Fruit fly (Drosophila melanogaster) whole organism, embryonic: ENCODE data around the gene CG8066.

Experiments
- Antp ChIP-seq: fragments of 200-800 bp; sonication (Bioruptor generic); optimal IDR thresholded peaks from 3 replicates; lab custom pipeline; 2016; ENCODE audit warnings: missing biosample characterization, missing genetic modification characterization
- B-H1 ChIP-seq: fragments of 200-800 bp; sonication (Bioruptor generic); IDR thresholded peaks from 3 replicates; pipeline ENCODE4 v1.3.6; 2022; ENCODE audit warnings: missing biosample characterization, missing genetic modification characterization
- CG10366 ChIP-seq: fragments of 200-800 bp; sonication (Bioruptor generic); IDR thresholded peaks from 2 replicates; pipeline ENCODE4 v1.3.6; 2022; ENCODE audit warnings: missing biosample characterization, missing genetic modification characterization
- CG11398 ChIP-seq: fragments of 200-800 bp; sonication (Bioruptor generic); optimal IDR thresholded peaks from 2 replicates; lab custom pipeline; 2016; ENCODE audit warnings: missing biosample characterization, missing genetic modification characterization
- CG11695 ChIP-seq: fragments of 200-800 bp; sonication (Bioruptor generic); IDR thresholded peaks from 3 replicates; pipeline ENCODE4 v1.3.6; 2022; ENCODE audit warnings: missing biosample characterization, missing genetic modification characterization
- CG11696 ChIP-seq: fragments of 200-800 bp; sonication (Bioruptor generic); IDR thresholded peaks from 2 replicates; pipeline ENCODE4 v1.3.6; 2022; ENCODE audit warnings: missing biosample characterization, missing genetic modification characterization
- CG14050 ChIP-seq: fragments of 200-800 bp; sonication (Bioruptor generic); IDR thresholded peaks from 3 replicates; pipeline ENCODE4 v1.3.6; 2022; ENCODE audit warnings: missing biosample characterization, missing genetic modification characterization
- CG18262 ChIP-seq: fragments of 200-800 bp; optimal IDR thresholded peaks from 3 replicates; lab custom pipeline; 2019; ENCODE audit warnings: missing biosample characterization, mild to moderate bottlenecking, missing genetic modification characterization, moderate library complexity
- CG1832 ChIP-seq: fragments of 200-800 bp; sonication (Bioruptor generic); optimal IDR thresholded peaks from 2 replicates; lab custom pipeline; 2017; ENCODE audit warnings: missing biosample characterization, mild to moderate bottlenecking, missing genetic modification characterization, inconsistent platforms
- CG2875 ChIP-seq: fragments of 200-800 bp; sonication (Bioruptor generic); optimal IDR thresholded peaks from 2 replicates; lab custom pipeline; 2017; ENCODE audit warnings: missing biosample characterization, mild to moderate bottlenecking, missing genetic modification characterization, missing genetic modification reagents
- CG30403 ChIP-seq: fragments of 200-800 bp; sonication (Bioruptor generic); optimal IDR thresholded peaks from 3 replicates; lab custom pipeline; 2016; ENCODE audit warnings: missing biosample characterization, missing genetic modification characterization
- CG31388 ChIP-seq: fragments of 200-800 bp; sonication (Bioruptor generic); optimal IDR thresholded peaks from 2 replicates; lab custom pipeline; 2016; ENCODE audit warnings: missing biosample characterization, missing genetic modification characterization
- CG32772 ChIP-seq: fragments of 200-800 bp; sonication (Bioruptor generic); IDR thresholded peaks from 2 replicates; pipeline ENCODE4 v1.3.6; 2022; ENCODE audit warnings: missing biosample characterization, missing genetic modification characterization
- CG6791 ChIP-seq: fragments of 200-800 bp; sonication (Bioruptor generic); IDR thresholded peaks from 3 replicates; pipeline ENCODE4 v1.3.6; 2022; ENCODE audit warnings: missing biosample characterization, missing genetic modification characterization; ENCODE audit not compliant: partially characterized antibody
- CG7556 ChIP-seq: fragments of 200-800 bp; sonication (Bioruptor generic); optimal IDR thresholded peaks from 2 replicates; lab custom pipeline; 2017; ENCODE audit warnings: missing biosample characterization, mild to moderate bottlenecking, missing genetic modification characterization
- CG9727 ChIP-seq: fragments of 200-800 bp; sonication (Bioruptor generic); optimal IDR thresholded peaks from 3 replicates; lab custom pipeline; 2017; ENCODE audit warnings: missing biosample characterization, mild to moderate bottlenecking, missing genetic modification characterization
- D19B ChIP-seq: fragments of 200-800 bp; sonication (Bioruptor generic); optimal IDR thresholded peaks from 2 replicates; lab custom pipeline; 2017; ENCODE audit warnings: missing biosample characterization, mild to moderate bottlenecking, missing genetic modification characterization
- Dek ChIP-seq: fragments of 200-800 bp; sonication (Bioruptor generic); optimal IDR thresholded peaks from 3 replicates; lab custom pipeline; 2019; ENCODE audit warnings: missing biosample characterization, mild to moderate bottlenecking, missing genetic modification characterization, moderate library complexity
- Fer2 ChIP-seq: fragments of 200-800 bp; sonication (Bioruptor generic); optimal IDR thresholded peaks from 2 replicates; lab custom pipeline; 2018; ENCODE audit warnings: missing biosample characterization, mild to moderate bottlenecking, missing genetic modification characterization, moderate library complexity
- HmgD ChIP-seq: fragments of 200-800 bp; sonication (Bioruptor generic); optimal IDR thresholded peaks from 3 replicates; lab custom pipeline; 2016; ENCODE audit warnings: missing biosample characterization, missing genetic modification characterization
- Hr3 ChIP-seq: fragments of 200-800 bp; sonication (Bioruptor generic); optimal IDR thresholded peaks from 3 replicates; lab custom pipeline; 2016; ENCODE audit warnings: missing biosample characterization, missing genetic modification characterization
- Lpt ChIP-seq: fragments of >200 bp; optimal IDR thresholded peaks from 2 replicates; lab custom pipeline; 2018; ENCODE audit warnings: missing biosample characterization, missing genetic modification characterization
- PHDP ChIP-seq: fragments of 200-800 bp; sonication (Bioruptor generic); optimal IDR thresholded peaks from 3 replicates; lab custom pipeline; 2018; ENCODE audit warnings: missing biosample characterization, mild to moderate bottlenecking, missing genetic modification characterization, moderate library complexity
- al ChIP-seq: fragments of 200-800 bp; sonication (Bioruptor generic); IDR thresholded peaks from 2 replicates; pipeline ENCODE4 v1.3.6; 2022; ENCODE audit warnings: missing biosample characterization, missing genetic modification characterization
- bab2 ChIP-seq: fragments of 200-800 bp; sonication (Bioruptor generic); optimal IDR thresholded peaks from 2 replicates; lab custom pipeline; 2016; ENCODE audit warnings: missing biosample characterization, missing genetic modification characterization
- bowl ChIP-seq: fragments of 200-800 bp; sonication (Bioruptor generic); IDR thresholded peaks from 2 replicates; pipeline ENCODE4 v1.3.6; 2022; ENCODE audit warnings: missing biosample characterization, missing genetic modification characterization
- bsh ChIP-seq, 2 experiments: fragments of 200-800 bp; sonication (Bioruptor generic); optimal IDR thresholded peaks; 2 replicates each; lab custom pipeline; 2017 to 2018; ENCODE audit warnings: mild to moderate bottlenecking in 2 of 2, missing biosample characterization in 2 of 2, missing genetic modification characterization in 2 of 2, moderate library complexity in 1 of 2
- btn ChIP-seq: fragments of 200-800 bp; sonication (Bioruptor generic); optimal IDR thresholded peaks from 2 replicates; lab custom pipeline; 2016; ENCODE audit warnings: missing biosample characterization, missing genetic modification characterization
- chif ChIP-seq, 2 experiments: fragments of 200-800 bp; sonication (Bioruptor generic); optimal IDR thresholded peaks; 3 replicates each; lab custom pipeline; 2016; ENCODE audit warnings: missing biosample characterization in 2 of 2, missing genetic modification characterization in 2 of 2
- chm ChIP-seq: fragments of 200-800 bp; sonication (Bioruptor generic); IDR thresholded peaks from 2 replicates; pipeline ENCODE4 v1.3.6; 2022; ENCODE audit warnings: missing biosample characterization, missing genetic modification characterization
- fd96Cb ChIP-seq: fragments of 200-800 bp; sonication (Bioruptor generic); optimal IDR thresholded peaks from 2 replicates; lab custom pipeline; 2018; ENCODE audit warnings: missing biosample characterization, mild to moderate bottlenecking, missing genetic modification characterization, moderate library complexity
- luna ChIP-seq: fragments of 200-800 bp; sonication (Bioruptor generic); optimal IDR thresholded peaks from 2 replicates; lab custom pipeline; 2016; ENCODE audit warnings: missing biosample characterization, missing genetic modification characterization
- nerfin-1 ChIP-seq: fragments of 200-800 bp; sonication (Bioruptor generic); optimal IDR thresholded peaks from 3 replicates; lab custom pipeline; 2019; ENCODE audit warnings: missing biosample characterization, mild to moderate bottlenecking, missing genetic modification characterization, moderate library complexity
- prd ChIP-seq, 3 experiments: fragments of >200 bp in 2 of 3; fragments of 200-800 bp in 1 of 3; sonication (Bioruptor generic) in 1 of 3; optimal IDR thresholded peaks in 2 of 3; IDR thresholded peaks in 1 of 3; 2 replicates in 2 of 3; 3 replicates in 1 of 3; pipeline versions ENCODE4 v1.3.6 to Lab custom; 2017 to 2022; ENCODE audit warnings: missing biosample characterization in 1 of 3, missing genetic modification characterization in 1 of 3
- pros ChIP-seq: fragments of 200-800 bp; sonication (Bioruptor generic); optimal IDR thresholded peaks from 3 replicates; lab custom pipeline; 2019; ENCODE audit warnings: missing biosample characterization, mild to moderate bottlenecking, missing genetic modification characterization, moderate library complexity
- ranshi ChIP-seq: fragments of 200-800 bp; sonication (Bioruptor generic); IDR thresholded peaks from 2 replicates; pipeline ENCODE4 v1.3.6; 2022; ENCODE audit warnings: missing biosample characterization, missing genetic modification characterization
- repo ChIP-seq: fragments of 200-800 bp; sonication (Bioruptor generic); optimal IDR thresholded peaks from 2 replicates; lab custom pipeline; 2016; ENCODE audit warnings: missing biosample characterization, missing genetic modification characterization
- rib ChIP-seq: fragments of 200-800 bp; sonication (Bioruptor generic); IDR thresholded peaks from 2 replicates; pipeline ENCODE4 v1.3.6; 2022; ENCODE audit warnings: missing biosample characterization, missing genetic modification characterization
- salm ChIP-seq: fragments of 200-800 bp; sonication (Bioruptor generic); optimal IDR thresholded peaks from 2 replicates; lab custom pipeline; 2018; ENCODE audit warnings: missing biosample characterization, mild to moderate bottlenecking, missing genetic modification characterization
- scrt ChIP-seq: fragments of 200-800 bp; sonication (Bioruptor generic); optimal IDR thresholded peaks from 2 replicates; lab custom pipeline; 2018; ENCODE audit warnings: missing biosample characterization, mild to moderate bottlenecking, missing genetic modification characterization, moderate library complexity
- sens ChIP-seq: fragments of 200-800 bp; sonication (Bioruptor generic); peaks from one replicate; lab custom pipeline; 2016; ENCODE audit warnings: missing biosample characterization, missing genetic modification characterization
- sim ChIP-seq: fragments of 200-800 bp; sonication (Bioruptor generic); IDR thresholded peaks from 2 replicates; pipeline ENCODE4 v1.3.6; 2022; ENCODE audit warnings: missing biosample characterization, missing genetic modification characterization
- sob ChIP-seq: fragments of 200-800 bp; sonication (Bioruptor generic); IDR thresholded peaks from 2 replicates; pipeline ENCODE4 v1.3.6; 2022; ENCODE audit warnings: missing biosample characterization, missing genetic modification characterization
- tin ChIP-seq: fragments of 200-800 bp; sonication (Bioruptor generic); optimal IDR thresholded peaks from 3 replicates; lab custom pipeline; 2016; ENCODE audit warnings: missing biosample characterization, missing genetic modification characterization
- trem ChIP-seq: fragments of 200-800 bp; optimal IDR thresholded peaks from 3 replicates; lab custom pipeline; 2019; ENCODE audit warnings: missing biosample characterization, mild to moderate bottlenecking, missing genetic modification characterization, moderate library complexity
- twi ChIP-seq: fragments of 200-800 bp; optimal IDR thresholded peaks from 2 replicates; lab custom pipeline; 2019; ENCODE audit warnings: missing biosample characterization, mild to moderate bottlenecking, missing genetic modification characterization, moderate library complexity
- tx ChIP-seq: fragments of 200-800 bp; sonication (Bioruptor generic); optimal IDR thresholded peaks from 2 replicates; lab custom pipeline; 2016; ENCODE audit warnings: missing biosample characterization, missing genetic modification characterization
- wor ChIP-seq: fragments of 200-800 bp; sonication (Bioruptor generic); IDR thresholded peaks from 2 replicates; pipeline ENCODE4 v1.3.6; 2022; ENCODE audit warnings: missing biosample characterization, missing genetic modification characterization
- zf30C ChIP-seq: fragments of 200-800 bp; sonication (Bioruptor generic); optimal IDR thresholded peaks from 3 replicates; lab custom pipeline; 2018; ENCODE audit warnings: missing biosample characterization, mild to moderate bottlenecking, missing genetic modification characterization

Gene CG8066

dm6 chr3R:14597935-14598424 lies 29.3 kb upstream of the CG8066 start (continued):
- TF ChIP-seq Fer2 (tag; lab: Kevin White, UChicago) (no peak), tin (GFP tag; lab: Kevin White, UChicago) (no peak), zf30C (GFP tag; lab: Kevin White, UChicago) (peak; percentile 68), fd96Cb (tag; lab: Kevin White, UChicago) (peak; percentile 38), trem (tag; lab: Kevin White, UChicago) (peak; percentile 21), PHDP (tag; lab: Kevin White, UChicago) (peak; percentile 33), HmgD (no peak), btn (GFP tag; lab: Kevin White, UChicago) (no peak), CG32772 (no peak), tx (GFP tag; lab: Kevin White, UChicago) (no peak), twi (peak; percentile 70), CG2875 (peak; percentile 1), sens (GFP tag; lab: Kevin White, UChicago) (peak; percentile 89), bsh (GFP tag; optimal IDR thresholded peaks at IDR 0.05; lab: Kevin White, UChicago) (peak in 1 of 2 experiments; percentile 64), chif (GFP tag; optimal IDR thresholded peaks at IDR 0.05; lab: Kevin White, UChicago) (peak in 1 of 2 experiments; percentile 18), CG11398 (GFP tag; lab: Kevin White, UChicago) (no peak), CG11696 (GFP tag; lab: Robert Waterston, UW) (no peak), CG9727 (GFP tag; lab: Kevin White, UChicago) (peak; percentile 52)

- TF ChIP-seq CG11695, result peak; percentile 71
- TF ChIP-seq wor (GFP tag; lab: Robert Waterston, UW), result peak; percentile 76
- TF ChIP-seq al, result no peak
- TF ChIP-seq salm (tag; lab: Kevin White, UChicago), result peak; percentile 76
- TF ChIP-seq ranshi (GFP tag; lab: Robert Waterston, UW), result peak; percentile 58; the same call in 1 of the 2 replicates
- no peak for TF ChIP-seq CG14050 (GFP tag; lab: Robert Waterston, UW)
- TF ChIP-seq repo (GFP tag; lab: Kevin White, UChicago), result no peak
- TF ChIP-seq pros (GFP tag; lab: Kevin White, UChicago), result peak; percentile 63
- no peak for TF ChIP-seq luna (GFP tag; lab: Kevin White, UChicago)
- TF ChIP-seq bab2 (GFP tag; lab: Kevin White, UChicago), result no peak
- peak; percentile 94 for TF ChIP-seq CG7556 (GFP tag; lab: Kevin White, UChicago)
- peak; percentile 73 for TF ChIP-seq nerfin-1 (tag; lab: Kevin White, UChicago)
- peak; percentile 40 for TF ChIP-seq scrt
- peak; percentile 67 for TF ChIP-seq CG1832 (GFP tag; lab: Kevin White, UChicago)
- TF ChIP-seq CG31388, result peak; percentile 59
- TF ChIP-seq CG10366 (GFP tag; lab: Robert Waterston, UW), result peak; percentile 52
- TF ChIP-seq CG30403, result peak; percentile 89
- peak; percentile 78 for TF ChIP-seq sim (GFP tag; lab: Robert Waterston, UW)
- no peak for TF ChIP-seq Lpt (GFP tag; lab: Kevin White, UChicago)
- peak; percentile 19 for TF ChIP-seq Dek (tag; lab: Kevin White, UChicago)
- no peak for TF ChIP-seq bowl (GFP tag; lab: Robert Waterston, UW)
- TF ChIP-seq Antp (GFP tag; lab: Kevin White, UChicago), result no peak
- TF ChIP-seq B-H1 (GFP tag; lab: Robert Waterston, UW), result peak; percentile 40; the same call in 2 of the 3 replicates
- TF ChIP-seq rib, result no peak
- TF ChIP-seq sob (GFP tag; lab: Robert Waterston, UW), result no peak
- TF ChIP-seq prd (optimal IDR thresholded peaks at IDR 0.05; lab: Kevin White, UChicago), result no peak
- TF ChIP-seq prd (GFP tag; IDR thresholded peaks at IDR 0.05; lab: Robert Waterston, UW), result peak; percentile 90
- TF ChIP-seq D19B (GFP tag; lab: Kevin White, UChicago), result no peak
- TF ChIP-seq CG18262 (tag; lab: Kevin White, UChicago), result peak; percentile 98
- no peak for TF ChIP-seq CG6791 (GFP tag; lab: Robert Waterston, UW)
- peak; percentile 21; the same call in 1 of the 2 replicates for TF ChIP-seq chm
- TF ChIP-seq Hr3 (GFP tag; lab: Kevin White, UChicago), result peak; percentile 83
Observed at dm6 chr3R:14590753-14591535, 22.3 kb upstream of the CG8066 start.
